Worm (Caenorhabditis elegans): ENCODE results near the gene C36C5.15.

DNA sequence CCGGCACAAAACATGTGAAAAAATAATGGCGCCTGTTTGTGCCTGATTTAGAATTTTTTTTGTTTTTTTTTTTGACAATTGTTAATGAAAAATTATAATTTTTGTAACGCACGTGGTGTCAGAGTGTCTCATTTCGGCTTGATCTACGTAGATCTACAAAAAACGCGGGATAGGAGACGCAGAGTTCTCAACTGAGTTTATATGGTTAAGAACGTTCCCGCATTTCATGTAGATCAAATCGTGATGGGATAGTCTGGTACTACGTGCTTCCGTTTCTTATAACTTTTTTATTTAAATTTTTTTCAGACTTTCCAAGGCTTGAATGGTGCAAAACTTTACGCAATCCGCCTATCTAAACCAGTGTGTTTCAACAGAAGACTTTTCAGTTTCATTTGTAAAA, 39.7 kb downstream of the C36C5.15 start, which contains the start of gene tat-6:
- no peak for TF ChIP-seq ama-1 (optimal IDR thresholded peaks at IDR 0.05)
- no peak for TF ChIP-seq aly-1 (tag; optimal IDR thresholded peaks at IDR 0.05)
- TF ChIP-seq tra-4 (tag; optimal IDR thresholded peaks at IDR 0.05): no peak
- no peak for TF ChIP-seq ets-7 (tag; optimal IDR thresholded peaks at IDR 0.05)
- TF ChIP-seq hmg-4 (GFP tag; optimal IDR thresholded peaks at IDR 0.05): no peak
- TF ChIP-seq flt-1 (GFP tag; IDR thresholded peaks at IDR 0.05): no peak
- no peak for TF ChIP-seq tbx-11 (GFP tag; IDR thresholded peaks at IDR 0.05)
- TF ChIP-seq ceh-36 (tag; optimal IDR thresholded peaks at IDR 0.05): no peak
- no peak for TF ChIP-seq pes-1 (GFP tag; IDR thresholded peaks at IDR 0.05)
- TF ChIP-seq B0310.2 (tag; optimal IDR thresholded peaks at IDR 0.05): no peak

All from whole organism, early embryonic.